Fruit fly (Drosophila melanogaster): ENCODE results near the gene Moca-cyp.

Gene Moca-cyp

dm6 chr3R:28335462-28335998, 4.6 kb upstream of the Moca-cyp start (continued):
- TF ChIP-seq dsx (GFP tag; optimal IDR thresholded peaks at IDR 0.05; ENCODE audit: poor library complexity, severe bottlenecking) = peak; percentile 38
- TF ChIP-seq CG4318 (GFP tag; optimal IDR thresholded peaks at IDR 0.05) = peak; percentile 54
- TF ChIP-seq CG6163 (GFP tag; IDR thresholded peaks at IDR 0.05) = peak; percentile 71
- peak; percentile 96 for TF ChIP-seq vri (GFP tag; optimal IDR thresholded peaks at IDR 0.05)
- peak; percentile 75 for TF ChIP-seq Sox14 (GFP tag; optimal IDR thresholded peaks at IDR 0.05)
- peak; percentile 81 for TF ChIP-seq Ets21C (GFP tag; optimal IDR thresholded peaks at IDR 0.05)
- TF ChIP-seq ss (GFP tag; optimal IDR thresholded peaks at IDR 0.05) = peak; percentile 3 to 71
- peak; percentile 53 for TF ChIP-seq CG10669 (GFP tag; optimal IDR thresholded peaks at IDR 0.05)
- TF ChIP-seq CG3919 (GFP tag; optimal IDR thresholded peaks at IDR 0.05) = peak; percentile 75
- peak; percentile 71 for TF ChIP-seq CG6808 (GFP tag; optimal IDR thresholded peaks at IDR 0.05)
- TF ChIP-seq net (GFP tag; optimal IDR thresholded peaks at IDR 0.05) = peak; percentile 68
- peak; percentile 81 for TF ChIP-seq OdsH (GFP tag; optimal IDR thresholded peaks at IDR 0.05)
- TF ChIP-seq salr (GFP tag; optimal IDR thresholded peaks at IDR 0.05) = peak; percentile 34 to 60
- TF ChIP-seq Eip78C (GFP tag) = peak; percentile 90
- TF ChIP-seq CG32006 (GFP tag; optimal IDR thresholded peaks at IDR 0.05) = peak; percentile 67
- peak; percentile 34 for TF ChIP-seq dac (GFP tag; optimal IDR thresholded peaks at IDR 0.05)
- no peak for TF ChIP-seq spab (GFP tag; optimal IDR thresholded peaks at IDR 0.05)
- TF ChIP-seq Hr4 (GFP tag; optimal IDR thresholded peaks at IDR 0.05) = peak; percentile 76
- peak; percentile 84 for TF ChIP-seq Hr39 (GFP tag; optimal IDR thresholded peaks at IDR 0.05)

DNA sequence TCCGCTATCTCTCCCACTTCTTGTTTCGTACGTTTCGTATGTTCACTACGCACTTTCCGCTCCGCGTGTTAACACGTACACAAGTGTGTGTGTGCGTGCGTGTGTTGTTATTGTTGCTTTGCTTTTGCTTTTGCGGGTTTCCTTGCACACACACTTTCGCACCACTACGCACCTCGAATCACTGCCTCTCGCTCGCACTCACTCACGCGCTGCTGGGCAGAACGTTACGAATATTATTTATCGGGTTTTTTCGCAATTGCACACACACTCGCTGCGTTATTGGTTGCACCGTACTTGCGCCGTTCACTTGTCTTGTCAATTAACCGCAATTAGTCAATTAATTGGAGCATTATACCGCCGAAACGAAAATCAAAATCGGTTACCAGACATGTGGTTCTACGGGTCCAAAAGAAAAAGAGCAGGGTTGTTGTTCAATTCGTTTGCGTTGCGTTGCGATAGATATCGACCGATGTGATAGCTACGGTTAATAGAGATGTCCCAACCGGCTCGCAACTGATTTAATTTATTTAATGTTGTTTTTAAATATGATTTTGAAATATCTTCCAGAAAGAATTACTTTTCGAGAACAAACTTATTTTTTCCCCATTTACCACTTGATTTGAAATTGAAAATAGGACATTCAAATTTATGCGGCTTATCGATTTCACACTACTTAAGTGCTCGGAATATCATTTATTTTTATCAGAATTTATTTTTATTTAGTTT, 3.9 kb upstream of the Moca-cyp start, which contains the start of gene larp:
TSS of gene larp (minus strand) at position 395 of the 726 bp plus-strand sequence.
- TF ChIP-seq Sox102F (GFP tag; optimal IDR thresholded peaks at IDR 0.05) (peak; percentile 14), CG15336 (GFP tag; IDR thresholded peaks at IDR 0.05) (peak; percentile 30; the same call in 1 of the 2 replicates), Hr39 (GFP tag; optimal IDR thresholded peaks at IDR 0.05) (peak; percentile 64), cyc (GFP tag; optimal IDR thresholded peaks at IDR 0.05) (peak; percentile 45), CG6792 (GFP tag; optimal IDR thresholded peaks at IDR 0.05) (peak; percentile 25), CG8632 (GFP tag; optimal IDR thresholded peaks at IDR 0.05) (no peak), Eip93F (GFP tag; optimal IDR thresholded peaks at IDR 0.05) (no peak), CG34406 (GFP tag; optimal IDR thresholded peaks at IDR 0.05) (peak; percentile 36), acj6 (GFP tag; optimal IDR thresholded peaks at IDR 0.05) (peak; percentile 54), spab (GFP tag; optimal IDR thresholded peaks at IDR 0.05) (no peak), Ets96B (tag; optimal IDR thresholded peaks at IDR 0.05) (peak; percentile 26), CG3032 (tag; optimal IDR thresholded peaks at IDR 0.05) (peak; percentile 42), Gug (GFP tag; IDR thresholded peaks at IDR 0.05) (0 out of 2 replicates have a peak, but pooled peaks have one; percentile 12), achi (GFP tag; optimal IDR thresholded peaks at IDR 0.05) (peak; percentile 40), dac (GFP tag; optimal IDR thresholded peaks at IDR 0.05) (no peak), net (GFP tag; optimal IDR thresholded peaks at IDR 0.05) (peak; percentile 2), CG6276 (GFP tag; optimal IDR thresholded peaks at IDR 0.05) (no peak), salr (GFP tag; optimal IDR thresholded peaks at IDR 0.05) (peak in 1 of 2 experiments; percentile 38), Ets21C (GFP tag; optimal IDR thresholded peaks at IDR 0.05) (peak; percentile 65), esn (GFP tag; optimal IDR thresholded peaks at IDR 0.05) (peak; percentile 59), dsx (GFP tag; optimal IDR thresholded peaks at IDR 0.05; ENCODE audit: poor library complexity, severe bottlenecking) (no peak), Hr4 (GFP tag; optimal IDR thresholded peaks at IDR 0.05) (peak; percentile 50), Sox14 (GFP tag; optimal IDR thresholded peaks at IDR 0.05) (peak; percentile 55), CG9139 (GFP tag; optimal IDR thresholded peaks at IDR 0.05) (no peak), CG11762 (GFP tag; optimal IDR thresholded peaks at IDR 0.05; ENCODE audit: insufficient read depth) (no peak), CG11902 (GFP tag; optimal IDR thresholded peaks at IDR 0.05) (peak; percentile 34), Lpt (GFP tag; optimal IDR thresholded peaks at IDR 0.05) (no peak), CG10631 (GFP tag; optimal IDR thresholded peaks at IDR 0.05) (peak; percentile 70), CG8319 (GFP tag; optimal IDR thresholded peaks at IDR 0.05) (peak; percentile 36), svp (GFP tag) (peak; percentile 80), lz (GFP tag; optimal IDR thresholded peaks at IDR 0.05) (peak; percentile 66), CG3919 (GFP tag; optimal IDR thresholded peaks at IDR 0.05) (no peak), Sox15 (GFP tag; optimal IDR thresholded peaks at IDR 0.05) (peak; percentile 32), CG32006 (GFP tag; optimal IDR thresholded peaks at IDR 0.05) (peak; percentile 49), CG31627 (GFP tag; optimal IDR thresholded peaks at IDR 0.05) (peak; percentile 76), Smox (GFP tag; optimal IDR thresholded peaks at IDR 0.05) (peak; percentile 60), topi (GFP tag; optimal IDR thresholded peaks at IDR 0.05) (peak; percentile 50), Blimp-1 (GFP tag; optimal IDR thresholded peaks at IDR 0.05) (no peak)
